Fruit fly (Drosophila melanogaster) ovary, adult (tissue): ENCODE measurements around the gene Kaz-m1.

ENCODE experiments used
- CG17801 ChIP-seq: fragments of 200-800 bp; optimal IDR thresholded peaks from 2 replicates; lab custom pipeline; 2019; ENCODE audit warnings: missing biosample characterization, mild to moderate bottlenecking, missing genetic modification characterization, moderate library complexity; ENCODE audit not compliant: partially characterized antibody

Gene Kaz-m1

DNA sequence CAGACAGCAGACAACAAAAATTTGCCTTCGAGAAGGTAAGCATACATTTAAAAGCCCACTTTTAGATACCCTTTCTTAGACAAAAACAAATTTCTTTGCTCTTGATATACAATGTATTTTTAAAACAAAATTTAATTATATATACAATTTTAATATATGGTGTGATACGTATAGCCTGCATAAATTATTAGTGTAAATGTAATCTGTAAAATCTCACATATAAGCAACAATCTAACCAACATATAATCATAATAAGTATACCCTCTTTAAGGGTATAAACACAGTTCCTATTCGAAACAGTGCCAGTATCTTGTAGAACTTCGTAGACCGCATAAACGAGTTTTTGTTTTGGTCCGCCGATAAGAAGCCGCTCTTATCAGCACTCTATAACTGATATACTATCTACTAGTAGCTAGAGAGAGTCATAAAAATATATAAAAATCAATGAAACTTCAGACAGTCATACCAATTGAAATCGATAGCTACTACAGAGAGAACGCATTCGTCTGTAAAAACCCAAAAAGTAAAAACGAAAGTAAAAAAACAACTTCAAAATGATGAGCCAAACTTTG is at the start of gene Kaz-m1:
Gene Kaz-m1 (plus strand): TSS at position 460 of the 572 bp plus-strand sequence.
- no peak for TF ChIP-seq CG17801 (GFP tag; lab: Kevin White, UChicago)

DNA sequence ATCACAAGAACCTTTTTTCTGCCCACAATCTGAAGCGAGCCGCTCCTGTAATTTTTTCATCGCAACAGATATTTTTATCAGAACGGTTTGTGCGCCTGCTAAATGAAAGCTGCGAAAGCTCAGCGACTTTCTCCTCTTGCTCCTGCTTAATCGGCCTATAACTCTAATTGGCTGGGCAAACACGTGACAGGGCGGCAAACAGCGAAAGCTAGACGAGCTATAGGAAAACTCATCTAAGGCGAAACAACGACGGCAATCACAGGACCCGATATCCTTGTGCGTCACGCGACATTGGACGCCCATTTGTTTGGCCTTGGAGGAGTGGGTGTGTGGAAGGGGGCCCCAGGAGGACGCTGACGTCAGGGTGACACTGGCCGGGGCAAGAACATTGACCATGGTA is 47.6 kb upstream of the Kaz-m1 start:
- TF ChIP-seq CG17801 (GFP tag; lab: Kevin White, UChicago): no peak

DNA sequence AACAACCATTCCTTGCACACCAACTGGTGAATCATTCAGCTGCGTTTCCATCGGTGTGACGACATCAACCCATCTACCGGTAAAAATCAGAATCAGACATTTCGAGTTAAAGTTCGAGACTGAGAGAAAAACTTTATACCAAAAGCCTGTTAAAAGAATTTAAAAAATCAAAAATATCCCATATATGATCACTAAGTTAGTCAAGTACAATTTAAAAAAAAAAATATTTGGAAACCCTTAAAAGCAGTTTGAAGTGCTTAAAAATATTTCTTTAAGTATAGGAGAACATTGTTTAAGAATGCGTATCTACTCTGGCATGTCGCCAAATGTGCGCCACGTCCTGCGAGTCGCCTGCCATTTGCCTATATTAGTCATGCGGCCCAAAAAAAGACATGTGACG is 46.0 kb upstream of the Kaz-m1 start:
- TF ChIP-seq CG17801 (GFP tag; lab: Kevin White, UChicago): no peak

DNA sequence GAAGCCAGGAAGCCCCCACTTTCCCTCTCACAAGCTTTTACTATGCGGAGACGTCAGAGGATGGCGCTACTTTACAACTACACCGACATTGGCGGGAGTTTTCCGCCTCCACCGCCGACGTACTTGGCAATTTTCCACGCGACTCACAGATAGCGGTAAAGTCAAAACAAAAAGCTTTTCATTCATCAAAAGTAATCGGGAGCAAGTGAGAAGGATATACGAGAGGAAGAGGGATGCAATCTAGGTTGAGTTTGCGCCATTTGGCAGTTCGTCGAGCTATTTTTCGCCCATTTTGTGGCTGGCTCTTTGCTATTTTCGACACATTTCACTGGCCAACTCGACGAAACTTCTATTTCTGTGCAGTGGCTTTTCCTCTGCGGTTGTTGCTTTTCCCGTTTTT is 45.6 kb upstream of the Kaz-m1 start:
- no peak for TF ChIP-seq CG17801 (GFP tag; lab: Kevin White, UChicago)

DNA sequence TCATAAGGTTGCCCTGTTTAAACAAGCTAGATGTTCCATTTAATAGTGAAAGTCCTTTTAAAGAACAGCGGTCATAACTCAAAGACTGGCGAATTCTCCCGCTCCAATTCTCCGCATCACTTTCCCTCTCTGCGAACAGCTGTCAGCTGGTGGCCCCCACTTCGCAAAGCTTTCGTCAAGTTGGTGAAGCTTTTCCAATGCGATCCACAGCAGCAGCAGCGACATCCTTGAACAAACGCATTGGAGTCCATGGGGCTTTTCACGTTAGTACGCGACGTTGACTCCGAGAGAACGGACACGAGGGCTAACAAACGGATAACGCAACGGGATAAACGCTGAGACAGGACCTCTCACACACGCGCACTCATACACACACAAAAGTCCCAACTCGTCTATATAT is 44.7 kb upstream of the Kaz-m1 start, which contains the start of gene fid:
Gene fid (plus strand): TSS at position 301 of the 400 bp plus-strand sequence.
- TF ChIP-seq CG17801 (GFP tag; lab: Kevin White, UChicago): no peak

DNA sequence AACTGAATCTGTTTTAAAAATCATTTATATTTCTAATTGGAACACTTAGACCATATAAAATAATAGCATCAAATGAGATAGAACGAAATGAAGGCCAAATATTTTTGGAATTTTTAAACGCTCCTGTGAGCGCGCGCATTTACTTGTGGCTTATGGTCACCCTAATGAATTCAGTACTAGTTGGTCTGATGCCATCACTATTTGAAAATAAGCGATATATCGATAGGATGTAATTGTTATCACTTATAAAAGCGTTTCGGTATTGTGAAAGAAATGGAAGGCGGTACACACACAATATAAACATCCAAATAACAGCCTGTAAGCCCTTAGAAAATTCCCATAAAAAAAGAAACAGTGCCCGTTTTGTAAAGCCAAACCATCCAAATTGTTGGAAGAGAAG is 31.8 kb upstream of the Kaz-m1 start, which contains the start of gene Nf1:
Gene Nf1 (plus strand): TSS at position 280 of the 400 bp plus-strand sequence.
- TF ChIP-seq CG17801 (GFP tag; lab: Kevin White, UChicago): no peak

DNA sequence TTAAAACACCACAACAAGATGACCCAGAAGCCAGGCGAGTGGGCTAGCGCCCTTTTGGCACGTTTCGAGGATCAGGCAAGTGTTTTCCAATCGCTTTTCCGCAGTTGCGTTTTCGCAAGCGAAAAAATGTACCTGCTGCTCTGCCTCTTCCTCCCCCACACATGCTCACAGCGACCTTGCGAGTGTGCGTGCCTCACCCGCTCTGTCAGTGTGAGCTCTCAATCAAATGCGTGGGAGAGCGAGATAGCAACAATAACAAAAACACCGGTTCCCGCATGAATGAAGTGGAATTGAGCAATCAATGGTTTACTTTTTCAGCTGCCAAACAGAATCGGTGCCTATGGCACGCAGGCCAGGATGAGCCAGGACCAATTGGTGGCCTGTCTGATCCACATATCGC is 31.2 kb upstream of the Kaz-m1 start:
- no peak for TF ChIP-seq CG17801 (GFP tag; lab: Kevin White, UChicago)

DNA sequence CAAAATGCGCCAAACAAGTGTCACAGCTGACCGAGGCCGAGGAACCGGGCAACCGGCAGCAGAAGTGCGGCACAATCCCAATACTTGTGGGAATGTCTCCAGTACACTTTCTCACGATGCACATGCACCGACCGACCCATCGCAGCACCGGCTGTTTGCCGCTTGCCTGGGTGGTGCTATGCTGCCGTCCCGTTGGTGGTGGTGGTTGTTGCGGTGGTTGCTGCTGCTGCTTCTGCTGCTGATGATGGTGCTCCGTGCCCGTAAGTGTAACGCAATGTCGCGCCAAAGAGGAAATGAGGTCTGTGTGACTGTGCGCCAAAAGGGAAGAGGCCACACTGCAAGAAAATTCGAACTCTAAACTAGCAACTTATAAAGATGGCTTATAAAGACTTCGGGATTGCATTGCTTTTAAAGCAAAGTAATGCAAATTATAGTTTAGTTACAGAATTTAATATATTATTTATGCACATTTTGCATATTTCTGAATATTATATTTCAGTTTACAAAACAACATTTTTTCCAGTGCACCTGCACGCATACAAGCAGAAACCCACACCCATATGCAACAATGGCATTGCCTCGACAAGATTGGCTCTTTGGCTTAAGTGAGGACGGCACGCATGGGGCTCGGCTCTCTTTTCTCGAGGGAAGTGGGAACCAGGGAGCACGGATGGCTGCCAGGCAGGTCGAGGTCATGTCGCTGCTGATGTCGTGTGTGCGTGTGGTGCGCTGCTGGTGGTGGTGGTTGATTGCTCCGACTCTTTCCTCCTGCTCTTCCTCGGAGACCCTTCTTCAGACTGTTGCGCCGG is 18.1 kb upstream of the Kaz-m1 start, which contains the start of gene CG43116:
Gene CG43116 (minus strand): TSS at position 800 of the 809 bp plus-strand sequence.
- no peak for TF ChIP-seq CG17801 (GFP tag; lab: Kevin White, UChicago)

DNA sequence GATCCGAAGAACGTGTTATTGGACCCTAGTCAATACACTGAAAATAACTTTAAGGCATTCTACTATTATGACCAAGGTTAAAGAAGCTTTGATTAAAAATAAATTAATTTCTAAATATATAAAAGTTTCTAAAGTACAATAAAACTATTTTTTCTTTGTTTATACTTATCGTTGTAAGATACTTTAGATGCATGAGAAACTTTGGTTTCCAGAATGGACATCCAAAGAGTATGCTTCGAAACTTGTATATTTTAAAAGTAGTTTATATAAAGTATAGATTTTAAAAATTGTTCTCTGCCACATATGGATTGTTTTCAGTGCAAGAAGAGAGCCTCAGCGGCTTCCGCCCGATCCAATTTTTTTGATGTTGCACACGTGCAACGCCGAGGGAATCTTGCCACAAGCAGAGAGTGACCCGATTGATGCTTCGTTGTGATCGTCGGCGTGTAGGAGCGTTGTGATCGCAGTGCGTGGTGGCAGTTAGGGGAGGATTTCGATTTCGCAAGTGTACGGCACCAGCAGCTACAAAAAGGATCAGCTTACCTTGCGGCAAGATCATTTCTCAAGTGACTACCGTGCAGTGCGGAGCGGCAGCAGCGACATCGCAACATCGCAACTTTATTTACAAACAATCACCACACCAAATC is 17.3 kb upstream of the Kaz-m1 start:
- no peak for TF ChIP-seq CG17801 (GFP tag; lab: Kevin White, UChicago)

DNA sequence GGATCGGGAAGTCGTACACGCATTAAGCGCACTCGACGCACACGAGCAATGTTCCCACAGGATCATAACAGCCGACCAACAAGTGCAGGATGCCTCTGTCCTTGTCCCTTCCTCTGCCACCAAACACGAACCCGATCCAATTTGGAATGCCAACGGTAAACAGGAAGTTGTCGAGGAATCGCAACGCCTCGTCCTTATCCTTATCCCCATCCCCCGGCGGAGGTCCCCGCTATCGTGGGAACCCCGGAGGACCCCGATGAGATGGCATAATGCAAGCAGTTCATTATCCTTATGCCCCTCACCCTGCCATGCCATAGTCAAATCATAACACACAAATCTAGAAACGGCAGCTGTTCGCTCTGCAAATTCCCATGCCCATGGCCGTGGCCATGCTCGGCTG is 15.4 kb upstream of the Kaz-m1 start:
- no peak for TF ChIP-seq CG17801 (GFP tag; lab: Kevin White, UChicago)

DNA sequence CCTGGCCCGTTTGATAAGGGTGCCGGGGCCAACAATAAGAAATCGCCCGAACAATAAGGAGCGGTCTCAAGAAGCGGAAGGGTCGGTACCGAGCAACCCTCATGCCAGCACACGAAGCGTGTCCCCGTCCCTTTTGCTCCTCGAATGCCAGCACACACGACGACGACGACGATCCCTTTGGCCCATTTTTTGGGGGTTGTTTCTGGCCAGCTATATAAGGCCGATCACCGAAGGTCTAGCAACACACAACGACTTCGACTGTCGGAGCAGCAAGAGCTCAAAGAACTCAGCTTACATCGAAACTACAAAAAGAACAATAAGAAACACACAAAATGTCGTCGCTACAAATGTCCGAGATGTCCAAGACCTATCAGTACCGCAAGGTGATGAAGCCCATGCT is 14.9 kb upstream of the Kaz-m1 start:
- TF ChIP-seq CG17801 (GFP tag; lab: Kevin White, UChicago): no peak

DNA sequence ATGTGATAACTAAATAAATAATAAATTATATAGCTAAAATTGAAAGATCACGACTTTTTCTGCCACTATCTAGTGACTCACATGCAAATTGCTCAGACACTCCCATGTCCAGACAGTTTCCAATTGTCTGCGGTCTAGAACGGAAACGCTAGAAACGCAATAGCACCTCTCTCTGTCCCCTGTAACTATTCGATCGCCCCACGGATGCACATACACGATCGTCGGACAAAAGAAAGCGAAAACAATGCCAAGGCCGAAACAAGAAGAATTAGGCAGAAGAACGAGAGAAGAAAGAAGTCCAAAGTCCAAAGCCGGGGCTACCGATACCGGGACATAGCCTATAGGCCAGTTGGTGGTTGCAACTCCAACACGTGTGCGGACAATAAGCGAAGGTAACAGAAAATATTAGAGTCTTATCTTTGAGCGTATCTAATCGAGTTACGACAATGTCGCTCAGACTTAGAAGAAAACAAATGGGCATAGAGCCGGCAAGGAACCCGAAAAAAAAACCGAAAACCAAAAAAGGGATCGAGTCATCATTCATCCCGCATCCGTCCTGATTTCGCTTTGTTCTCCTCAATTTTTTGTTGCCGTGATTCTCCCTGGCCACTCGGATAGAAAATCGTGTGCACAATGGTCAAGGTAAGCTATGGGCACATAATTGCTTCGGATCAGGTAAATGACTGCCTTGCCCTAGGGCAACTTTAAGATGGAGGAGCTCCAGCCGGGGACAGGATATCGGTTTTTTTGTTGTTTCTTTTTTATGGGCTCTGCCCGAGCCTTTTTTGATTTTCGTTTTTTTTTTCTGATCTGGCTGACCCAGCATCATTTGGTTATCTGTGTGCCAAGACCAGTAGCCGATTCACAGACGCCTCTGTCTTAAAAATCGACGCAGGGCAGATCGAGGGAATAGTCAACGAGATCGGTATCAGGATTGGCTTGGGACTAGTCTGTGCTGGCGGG is 13.5 kb upstream of the Kaz-m1 start:
- TF ChIP-seq CG17801 (GFP tag; lab: Kevin White, UChicago): no peak

DNA sequence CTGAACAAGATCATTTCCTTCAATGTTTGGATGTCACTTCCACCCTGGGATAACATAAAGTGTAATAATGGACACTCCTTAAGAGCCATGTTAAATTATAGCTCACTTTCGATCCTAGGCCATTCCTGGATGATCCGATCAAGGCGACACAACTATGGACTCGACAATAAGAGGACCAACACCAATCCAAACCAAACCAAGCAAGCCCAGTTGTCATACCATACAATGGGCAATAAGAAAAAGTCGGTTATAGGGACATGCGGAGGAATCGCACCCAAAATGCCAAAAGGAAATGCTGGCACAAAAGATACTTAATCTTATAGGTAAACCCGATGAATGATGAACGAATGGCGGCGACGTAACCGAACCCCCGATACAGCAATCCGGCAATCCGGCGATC is 12.5 kb upstream of the Kaz-m1 start:
- TF ChIP-seq CG17801 (GFP tag; lab: Kevin White, UChicago): no peak

DNA sequence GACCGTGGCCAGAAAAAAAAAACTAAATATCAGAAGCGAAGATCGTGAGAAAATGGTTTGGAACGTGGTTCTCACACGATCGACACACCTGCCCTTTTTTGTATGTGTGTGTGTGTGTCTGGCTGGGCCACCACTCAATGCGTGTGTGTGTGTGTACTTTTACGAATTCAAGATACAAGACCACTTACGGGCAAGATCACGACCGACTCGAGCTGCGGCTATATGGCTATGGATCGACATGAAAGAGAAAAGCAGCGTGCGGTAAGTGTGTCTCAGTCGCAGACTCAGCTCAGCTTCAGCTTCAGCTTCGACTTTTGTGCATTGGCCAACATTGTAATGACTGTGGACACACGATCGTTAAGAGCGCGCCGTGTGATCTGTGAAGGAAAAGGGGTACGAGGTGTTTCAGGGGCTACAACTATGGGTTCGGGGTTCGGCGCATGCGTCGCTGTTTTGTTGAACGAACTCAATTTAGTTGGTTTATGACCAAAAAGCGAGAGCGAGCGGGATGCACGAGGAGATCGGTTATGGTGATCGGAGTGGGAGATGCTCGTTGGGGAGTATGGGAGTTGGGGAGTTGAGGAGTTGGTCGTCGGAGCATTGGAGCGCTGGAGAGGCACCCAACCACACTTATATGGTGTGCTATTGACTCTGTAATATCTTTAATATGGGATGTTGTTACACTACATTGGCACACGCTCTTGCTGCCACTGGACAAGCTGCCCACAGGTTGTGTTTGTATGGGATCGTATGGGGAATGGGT is 11.8 kb upstream of the Kaz-m1 start:
- no peak for TF ChIP-seq CG17801 (GFP tag; lab: Kevin White, UChicago)
